Worm (Caenorhabditis elegans) whole organism, young adult: Measurements from ENCODE around the gene T10B5.7.
A peak's percentile ranks its signal among the peaks of the same experiment; 100 is the strongest.

Experiments
- B0019.2 ChIP-seq: fragments of 200-800 bp; sonication (Bioruptor generic); conservative IDR thresholded peaks from 2 replicates; pipeline ENCODE4 v1.3.6; 2022; ENCODE audit warnings: missing genetic modification reagents, missing genetic modification characterization, missing compliant biosample characterization
- B0336.3 ChIP-seq: fragments of 200-800 bp; sonication (Bioruptor generic); IDR thresholded peaks from 2 replicates; pipeline ENCODE4 v1.3.6; 2022; ENCODE audit warnings: missing genetic modification characterization, missing compliant biosample characterization
- F33H1.4 ChIP-seq: fragments of 200-800 bp; sonication (Bioruptor generic); IDR thresholded peaks from 2 replicates; pipeline ENCODE4 v1.3.6; 2022; ENCODE audit warnings: missing genetic modification reagents, missing genetic modification characterization, missing compliant biosample characterization
- F55B11.4 ChIP-seq: sonication (generic microtip); optimal IDR thresholded peaks from 2 replicates; lab custom pipeline; 2016; ENCODE audit warnings: missing compliant biosample characterization, missing genetic modification characterization, borderline replicate concordance; ENCODE audit not compliant: insufficient read depth
- F57C9.4 ChIP-seq: sonication (generic microtip); optimal IDR thresholded peaks from 2 replicates; lab custom pipeline; 2017; ENCODE audit warnings: mild to moderate bottlenecking, missing genetic modification characterization, missing compliant biosample characterization
- K11D2.4 ChIP-seq: fragments of 200-800 bp; sonication (Bioruptor generic); IDR thresholded peaks from 2 replicates; pipeline ENCODE4 v1.3.6; 2022; ENCODE audit warnings: missing genetic modification reagents, missing genetic modification characterization, missing compliant biosample characterization
- K12H6.12 ChIP-seq: fragments of 200-800 bp; sonication (Bioruptor generic); optimal IDR thresholded peaks from 2 replicates; lab custom pipeline; 2018; ENCODE audit warnings: mild to moderate bottlenecking, missing genetic modification characterization, missing compliant biosample characterization
- Y95B8A.8 ChIP-seq: fragments of 200-800 bp; sonication (Bioruptor generic); IDR thresholded peaks from 2 replicates; pipeline ENCODE4 v1.3.6; 2022; ENCODE audit warnings: missing genetic modification reagents, missing genetic modification characterization, missing compliant biosample characterization
- ama-1 ChIP-seq, 3 experiments: fragments of 150-350 bp in 1 of 3; sonication (generic microtip) in 2 of 3; optimal IDR thresholded peaks; 2 replicates each; lab custom pipeline; 2014 to 2018; ENCODE audit warnings: missing biosample characterization in 2 of 3, missing genetic modification characterization in 2 of 3, missing genetic modification reagents in 2 of 3
- atf-7 ChIP-seq: sonication (generic microtip); optimal IDR thresholded peaks from 2 replicates; lab custom pipeline; 2017; ENCODE audit warnings: mild to moderate bottlenecking, missing genetic modification characterization, missing compliant biosample characterization
- ceh-100 ChIP-seq: fragments of 200-800 bp; sonication (Bioruptor generic); IDR thresholded peaks from 2 replicates; pipeline ENCODE4 v1.3.6; 2022; ENCODE audit warnings: missing genetic modification reagents, missing genetic modification characterization, missing compliant biosample characterization
- ceh-27 ChIP-seq: fragments of 200-800 bp; sonication (Bioruptor generic); optimal IDR thresholded peaks from 2 replicates; lab custom pipeline; 2018; ENCODE audit warnings: mild to moderate bottlenecking, missing genetic modification characterization, moderate library complexity, missing compliant biosample characterization
- ceh-58 ChIP-seq: fragments of 200-800 bp; sonication (Bioruptor generic); IDR thresholded peaks from 2 replicates; pipeline ENCODE4 v1.3.6; 2022; ENCODE audit warnings: missing genetic modification characterization, missing compliant biosample characterization
- chd-7 ChIP-seq: sonication (generic microtip); optimal IDR thresholded peaks from 2 replicates; lab custom pipeline; 2016; ENCODE audit warnings: mild to moderate bottlenecking, missing genetic modification characterization, moderate library complexity, missing compliant biosample characterization
- dox-1 ChIP-seq: fragments of 200-800 bp; sonication (Bioruptor generic); IDR thresholded peaks from 2 replicates; pipeline ENCODE4 v1.3.6; 2022; ENCODE audit warnings: missing genetic modification reagents, missing genetic modification characterization, missing compliant biosample characterization
- hmg-1.2 ChIP-seq: fragments of 200-800 bp; sonication (Bioruptor generic); IDR thresholded peaks from 2 replicates; pipeline ENCODE4 v1.3.6; 2022; ENCODE audit warnings: missing genetic modification reagents, missing genetic modification characterization, missing compliant biosample characterization
- hrde-1 ChIP-seq: sonication (generic microtip); optimal IDR thresholded peaks from 2 replicates; lab custom pipeline; 2016; ENCODE audit warnings: missing genetic modification characterization, mild to moderate bottlenecking, missing compliant biosample characterization, moderate library complexity, missing genotype, missing genetic modification reagents, borderline replicate concordance
- hsf-1 ChIP-seq: fragments of 200-800 bp; sonication (Bioruptor generic); IDR thresholded peaks from 2 replicates; pipeline ENCODE4 v1.3.6; 2022; ENCODE audit warnings: missing genetic modification reagents, missing genetic modification characterization, missing compliant biosample characterization
- lin-40 ChIP-seq: sonication (generic microtip); optimal IDR thresholded peaks from 2 replicates; lab custom pipeline; 2016; ENCODE audit warnings: missing genetic modification characterization, mild to moderate bottlenecking, missing compliant biosample characterization, missing genotype, missing genetic modification reagents
- lin-54 ChIP-seq: fragments of 200-800 bp; sonication (Bioruptor generic); optimal IDR thresholded peaks from 2 replicates; lab custom pipeline; 2018; ENCODE audit warnings: mild to moderate bottlenecking, missing genetic modification characterization, missing compliant biosample characterization
- lir-1 ChIP-seq: fragments of 200-800 bp; sonication (Bioruptor generic); conservative IDR thresholded peaks from 2 replicates; pipeline ENCODE4 v1.3.6; 2022; ENCODE audit warnings: missing genetic modification reagents, missing genetic modification characterization, missing compliant biosample characterization
- lsy-27 ChIP-seq: sonication (generic microtip); optimal IDR thresholded peaks from 2 replicates; lab custom pipeline; 2017; ENCODE audit warnings: missing genetic modification characterization, mild to moderate bottlenecking, missing compliant biosample characterization, antibody characterized with exemption, missing genotype, borderline replicate concordance; ENCODE audit not compliant: insufficient read depth
- mcd-1 ChIP-seq: fragments of 200-800 bp; sonication (Bioruptor generic); IDR thresholded peaks from 2 replicates; pipeline ENCODE4 v1.3.6; 2022; ENCODE audit warnings: missing genetic modification reagents, missing genetic modification characterization, missing compliant biosample characterization
- mel-28 ChIP-seq: sonication (generic microtip); optimal IDR thresholded peaks from 2 replicates; lab custom pipeline; 2016; ENCODE audit warnings: borderline replicate concordance, mild to moderate bottlenecking, missing genetic modification characterization, missing compliant biosample characterization
- nfya-1 ChIP-seq: sonication (generic microtip); optimal IDR thresholded peaks from 2 replicates; lab custom pipeline; 2017; ENCODE audit warnings: antibody characterized with exemption, missing compliant biosample characterization, missing genetic modification characterization, borderline replicate concordance; ENCODE audit not compliant: insufficient read depth
- nfyb-1 ChIP-seq: fragments of 200-800 bp; sonication (Bioruptor generic); IDR thresholded peaks from 2 replicates; pipeline ENCODE4 v1.3.6; 2022; ENCODE audit warnings: missing genetic modification reagents, missing genetic modification characterization, missing compliant biosample characterization
- nhr-90 ChIP-seq: sonication (generic microtip); optimal IDR thresholded peaks from 2 replicates; lab custom pipeline; 2016; ENCODE audit warnings: missing genotype, mild to moderate bottlenecking, missing genetic modification characterization, missing compliant biosample characterization
- pbrm-1 ChIP-seq: fragments of 200-800 bp; sonication (Bioruptor generic); IDR thresholded peaks from 2 replicates; pipeline ENCODE4 v1.3.6; 2022; ENCODE audit warnings: missing genetic modification reagents, missing genetic modification characterization, missing compliant biosample characterization
- pha-4 ChIP-seq: fragments of 150-350 bp; sonication (generic microtip); optimal IDR thresholded peaks from 2 replicates; lab custom pipeline; 2014; ENCODE audit warnings: missing biosample characterization, missing genetic modification reagents, missing genetic modification characterization
- rpc-1 ChIP-seq, 2 experiments: fragments of 150-350 bp in 1 of 2; sonication (generic microtip) in 1 of 2; optimal IDR thresholded peaks; 2 replicates each; lab custom pipeline; 2014 to 2018; ENCODE audit warnings: missing biosample characterization in 1 of 2, missing genetic modification characterization in 1 of 2, missing genetic modification reagents in 1 of 2, missing genotype in 1 of 2
- somi-1 ChIP-seq: fragments of 200-800 bp; sonication (Bioruptor generic); optimal IDR thresholded peaks from 2 replicates; lab custom pipeline; 2018; ENCODE audit warnings: mild to moderate bottlenecking, missing genetic modification characterization, missing compliant biosample characterization
- sptf-2 ChIP-seq: fragments of 200-800 bp; sonication (Bioruptor generic); optimal IDR thresholded peaks from 2 replicates; lab custom pipeline; 2018; ENCODE audit warnings: mild to moderate bottlenecking, missing genetic modification characterization, missing compliant biosample characterization
- tbp1 ChIP-seq: fragments of 200-800 bp; sonication (Bioruptor generic); optimal IDR thresholded peaks from 2 replicates; lab custom pipeline; 2018; ENCODE audit warnings: mild to moderate bottlenecking, missing genetic modification characterization, missing compliant biosample characterization
- unc-130 ChIP-seq: sonication (generic microtip); optimal IDR thresholded peaks from 2 replicates; lab custom pipeline; 2016; ENCODE audit warnings: missing genetic modification reagents, missing genetic modification characterization, missing compliant biosample characterization
- unc-62 ChIP-seq: fragments of 150-350 bp; optimal IDR thresholded peaks from 2 replicates; lab custom pipeline; 2014; ENCODE audit warnings: missing biosample characterization, missing genetic modification reagents, missing genetic modification characterization
- zfh-2 ChIP-seq: fragments of 200-800 bp; sonication (Bioruptor generic); conservative IDR thresholded peaks from 2 replicates; pipeline ENCODE4 v1.3.6; 2022; ENCODE audit warnings: missing genetic modification reagents, missing genetic modification characterization, missing compliant biosample characterization
- ztf-18 ChIP-seq: sonication (generic microtip); optimal IDR thresholded peaks from 2 replicates; lab custom pipeline; 2016; ENCODE audit warnings: missing genotype, mild to moderate bottlenecking, missing genetic modification characterization, missing compliant biosample characterization
- ztf-22 ChIP-seq: fragments of 200-800 bp; sonication (Bioruptor generic); optimal IDR thresholded peaks from 2 replicates; lab custom pipeline; 2018; ENCODE audit warnings: mild to moderate bottlenecking, missing genetic modification characterization, moderate library complexity, missing compliant biosample characterization
- ztf-26 ChIP-seq: sonication (generic microtip); optimal IDR thresholded peaks from 2 replicates; lab custom pipeline; 2017; ENCODE audit warnings: missing genetic modification characterization, missing compliant biosample characterization
- ztf-6 ChIP-seq: fragments of 200-800 bp; sonication (Bioruptor generic); IDR thresholded peaks from 2 replicates; pipeline ENCODE4 v1.3.6; 2022; ENCODE audit warnings: missing genetic modification reagents, missing genetic modification characterization, missing compliant biosample characterization

Gene T10B5.7

ce11 chrV:1804645-1805559 is 41.1 kb upstream of the T10B5.7 start, which contains the start of the genes hsp-16.2 and hsp-16.41:
Gene hsp-16.2, minus strand, starts transcription at chrV:1804957.
Gene hsp-16.41, plus strand, starts transcription at chrV:1805178.
- TF ChIP-seq lsy-27 (tag; lab: Kevin White, UChicago) (no peak), K12H6.12 (tag; lab: Kevin White, UChicago) (peak; percentile 34), ztf-26 (tag; lab: Kevin White, UChicago) (peak; percentile 59), B0019.2 (GFP tag; lab: Robert Waterston, UW) (no peak), lin-40 (peak; percentile 24), lir-1 (GFP tag; lab: Robert Waterston, UW) (no peak), pbrm-1 (GFP tag; lab: Robert Waterston, UW) (no peak), ceh-27 (GFP tag; lab: Kevin White, UChicago) (peak; percentile 23), B0336.3 (GFP tag; lab: Robert Waterston, UW) (no peak), hsf-1 (GFP tag; lab: Robert Waterston, UW) (peak; percentile 92), ztf-18 (no peak), unc-130 (no peak), lin-54 (peak; percentile 7), ztf-6 (no peak), mcd-1 (GFP tag; lab: Robert Waterston, UW) (peak; percentile 33; the same call in 1 of the 2 replicates), dox-1 (peak; percentile 22; the same call in 1 of the 2 replicates), mel-28 (tag; lab: Kevin White, UChicago) (no peak), ceh-58 (GFP tag; lab: Robert Waterston, UW) (no peak), F55B11.4 (tag; lab: Kevin White, UChicago) (no peak), hrde-1 (tag; lab: Kevin White, UChicago) (no peak), somi-1 (GFP tag; lab: Kevin White, UChicago) (no peak), zfh-2 (GFP tag; lab: Robert Waterston, UW) (0 out of 2 replicates have a peak, but pooled peaks have one; percentile 22), F33H1.4 (GFP tag; lab: Robert Waterston, UW) (no peak), sptf-2 (GFP tag; lab: Kevin White, UChicago) (no peak), nfya-1 (tag; lab: Kevin White, UChicago) (no peak), ceh-100 (no peak), nfyb-1 (GFP tag; lab: Robert Waterston, UW) (peak; percentile 72; the same call in 1 of the 2 replicates), tbp1 (peak; percentile 48), ama-1 (optimal IDR thresholded peaks at IDR 0.05; lab: Kevin White, UChicago) (peak; percentile 3), ama-1 (GFP tag; optimal IDR thresholded peaks at IDR 0.05; lab: Kevin White, UChicago) (no peak), nhr-90 (no peak), chd-7 (peak; percentile 38), atf-7 (no peak), F57C9.4 (tag; lab: Kevin White, UChicago) (no peak), Y95B8A.8 (GFP tag; lab: Robert Waterston, UW) (0 out of 2 replicates have a peak, but pooled peaks have one; percentile 35), rpc-1 (optimal IDR thresholded peaks at IDR 0.05; lab: Kevin White, UChicago) (peak; percentile 45), rpc-1 (tag; optimal IDR thresholded peaks at IDR 0.05; lab: Kevin White, UChicago) (no peak), pha-4 (tag; lab: Kevin White, UChicago) (no peak), K11D2.4 (GFP tag; lab: Robert Waterston, UW) (no peak), unc-62 (no peak), ztf-22 (GFP tag; lab: Kevin White, UChicago) (no peak), hmg-1.2 (peak; percentile 94)
